5 worm cellular contexts compared by ENCODE assay signal in the genomic region with DNA sequence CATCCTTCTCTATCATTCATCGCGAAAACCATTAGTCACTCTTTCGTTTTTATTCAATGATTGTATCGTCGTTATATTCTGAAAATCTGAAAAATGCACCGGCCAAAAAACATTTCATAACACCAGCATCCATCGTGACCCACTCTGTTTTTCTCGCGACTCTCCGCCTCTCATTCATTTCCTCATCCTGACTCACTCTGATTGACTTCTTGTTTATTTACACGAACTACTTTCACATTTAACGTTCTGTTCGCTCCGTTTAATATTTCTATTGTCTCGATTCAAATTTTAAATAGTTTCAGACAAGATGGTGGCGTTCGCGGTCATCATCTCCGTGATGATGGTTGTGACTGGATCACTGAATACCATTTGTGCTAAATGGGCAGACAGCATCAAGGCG.
TF ChIP-seq lines count a peak whose summit lies in the region.

A gene (plus strand): TSS at position 297 of the 400 bp plus-strand sequence.

TF ChIP-seq in whole organism, L1 larva, 84 proteins besides CTCF, POLR2A, EP300 and RAD21:
- no peak for TF ChIP-seq egl-13 (tag; optimal IDR thresholded peaks at IDR 0.05; lab: Kevin White, UChicago)
- no peak for TF ChIP-seq skn-1 (tag; optimal IDR thresholded peaks at IDR 0.05; lab: Kevin White, UChicago)
- TF ChIP-seq lin-14 (GFP tag; optimal IDR thresholded peaks at IDR 0.05; lab: Kevin White, UChicago): peak; percentile 27
- no peak for TF ChIP-seq hlh-4 (tag; optimal IDR thresholded peaks at IDR 0.05; lab: Kevin White, UChicago)
- TF ChIP-seq unc-130 (tag; optimal IDR thresholded peaks at IDR 0.05; lab: Kevin White, UChicago): no peak
- no peak for TF ChIP-seq grh-1 (GFP tag; IDR thresholded peaks at IDR 0.05; lab: Robert Waterston, UW)
- no peak for TF ChIP-seq mef-2 (tag; optimal IDR thresholded peaks at IDR 0.05; lab: Kevin White, UChicago)
- TF ChIP-seq nhr-12 (tag; optimal IDR thresholded peaks at IDR 0.05; lab: Kevin White, UChicago): no peak
- TF ChIP-seq efl-1 (optimal IDR thresholded peaks at IDR 0.05; lab: Kevin White, UChicago): no peak
- TF ChIP-seq efl-1 (GFP tag; optimal IDR thresholded peaks at IDR 0.05 in 1 of 2; lab: Kevin White, UChicago): peak; percentile 9 to 32
- no peak for TF ChIP-seq nhr-47 (tag; optimal IDR thresholded peaks at IDR 0.05; lab: Kevin White, UChicago)
- TF ChIP-seq mdl-1 (tag; optimal IDR thresholded peaks at IDR 0.05; lab: Kevin White, UChicago): no peak
- TF ChIP-seq ces-1 (GFP tag; optimal IDR thresholded peaks at IDR 0.05; lab: Kevin White, UChicago): no peak
- no peak for TF ChIP-seq ceh-82 (tag; optimal IDR thresholded peaks at IDR 0.05; lab: Kevin White, UChicago)
- TF ChIP-seq nhr-85 (tag; lab: Kevin White, UChicago): no peak
- TF ChIP-seq ztf-4 (tag; optimal IDR thresholded peaks at IDR 0.05; lab: Kevin White, UChicago): no peak

TF ChIP-seq in whole organism, L2 larva, 48 proteins besides CTCF, POLR2A, EP300 and RAD21:
- TF ChIP-seq C34F6.9 (tag; optimal IDR thresholded peaks at IDR 0.05; lab: Kevin White, UChicago) (peak; percentile 30), nhr-129 (tag; optimal IDR thresholded peaks at IDR 0.05; lab: Kevin White, UChicago) (peak; percentile 41), ZK546.5 (tag; optimal IDR thresholded peaks at IDR 0.05; lab: Kevin White, UChicago) (no peak), skn-1 (tag; optimal IDR thresholded peaks at IDR 0.05; lab: Kevin White, UChicago) (no peak)
TF ChIP-seq in whole organism, L2 larva: peak in this region for 2.

TF ChIP-seq in whole organism, L3 larva, 47 proteins besides CTCF, POLR2A, EP300 and RAD21:
- TF ChIP-seq pha-4 (tag; optimal IDR thresholded peaks at IDR 0.05; lab: Kevin White, UChicago) (peak; percentile 29), nhr-237 (tag; optimal IDR thresholded peaks at IDR 0.05; lab: Kevin White, UChicago) (no peak)

TF ChIP-seq in whole organism, L4 larva, 104 proteins besides CTCF, POLR2A, EP300 and RAD21:
- TF ChIP-seq hlh-30 (tag; optimal IDR thresholded peaks at IDR 0.05; lab: Kevin White, UChicago; ENCODE audit: insufficient read depth) (peak; percentile 51), unc-62 (GFP tag; optimal IDR thresholded peaks at IDR 0.05 in 1 of 2; lab: Kevin White, UChicago) (peak in 1 of 2 experiments; percentile 94), unc-62 (tag; optimal IDR thresholded peaks at IDR 0.05; lab: Kevin White, UChicago) (no peak), daf-12 (tag; optimal IDR thresholded peaks at IDR 0.05; lab: Kevin White, UChicago) (no peak)

TF ChIP-seq in whole organism, young adult, 124 proteins besides CTCF, POLR2A, EP300 and RAD21:
- TF ChIP-seq bed-2 (GFP tag; IDR thresholded peaks at IDR 0.05; lab: Robert Waterston, UW): no peak
- no peak for TF ChIP-seq repo-1 (tag; optimal IDR thresholded peaks at IDR 0.05; lab: Kevin White, UChicago)
- no peak for TF ChIP-seq unc-130 (GFP tag; optimal IDR thresholded peaks at IDR 0.05; lab: Kevin White, UChicago)
- peak; percentile 73; the same call in 1 of the 2 replicates for TF ChIP-seq cebp-1 (GFP tag; IDR thresholded peaks at IDR 0.05; lab: Robert Waterston, UW)
- TF ChIP-seq cebp-1 (tag; optimal IDR thresholded peaks at IDR 0.05; lab: Kevin White, UChicago): peak; percentile 86
